Worm (Caenorhabditis elegans) whole organism, L1 larva: ENCODE results near the gene srg-17.

ENCODE experiments used
- C16A3.4 ChIP-seq: fragments of 150-350 bp; optimal IDR thresholded peaks from 2 replicates; lab custom pipeline; 2014; ENCODE audit warnings: missing biosample characterization, missing genetic modification characterization
- ama-1 ChIP-seq: fragments of 150-350 bp; optimal IDR thresholded peaks from 2 replicates; lab custom pipeline; 2014
- blmp-1 ChIP-seq: fragments of 150-350 bp; optimal IDR thresholded peaks from 2 replicates; lab custom pipeline; 2014; ENCODE audit warnings: missing biosample characterization, missing genetic modification characterization
- ceh-88 ChIP-seq: fragments of 200-800 bp; sonication (Bioruptor generic); IDR thresholded peaks from 2 replicates; pipeline ENCODE4 v1.3.6; 2022; ENCODE audit warnings: missing genetic modification characterization, missing compliant biosample characterization
- dpl-1 ChIP-seq, 3 experiments: fragments of 150-350 bp in 2 of 3; sonication (generic microtip) in 1 of 3; optimal IDR thresholded peaks; 2 replicates each; lab custom pipeline; 2014 to 2017; ENCODE audit warnings: missing biosample characterization in 3 of 3, missing genetic modification characterization in 3 of 3, missing genetic modification reagents in 3 of 3
- dsc-1 ChIP-seq: sonication (generic microtip); optimal IDR thresholded peaks from 2 replicates; lab custom pipeline; 2016; ENCODE audit warnings: mild to moderate bottlenecking, missing genetic modification characterization, missing compliant biosample characterization
- efl-1 ChIP-seq, 4 experiments: fragments of 150-350 bp; optimal IDR thresholded peaks in 3 of 4; peaks in 1 of 4; 1 replicate in 1 of 4; 2 replicates in 3 of 4; lab custom pipeline; 2014; ENCODE audit warnings: missing biosample characterization in 2 of 4, missing genetic modification characterization in 2 of 4, missing genetic modification reagents in 2 of 4
- efl-3 ChIP-seq: fragments of 200-800 bp; sonication (Bioruptor generic); optimal IDR thresholded peaks from 2 replicates; lab custom pipeline; 2018; ENCODE audit warnings: mild to moderate bottlenecking, missing genetic modification characterization, missing compliant biosample characterization
- egl-13 ChIP-seq: sonication (generic microtip); optimal IDR thresholded peaks from 2 replicates; lab custom pipeline; 2016; ENCODE audit warnings: missing genotype, missing genetic modification reagents, missing genetic modification characterization, missing compliant biosample characterization
- elt-2 ChIP-seq: sonication (generic microtip); optimal IDR thresholded peaks from 2 replicates; lab custom pipeline; 2016; ENCODE audit warnings: missing genetic modification characterization, mild to moderate bottlenecking, inconsistent platforms, missing compliant biosample characterization, missing genetic modification reagents
- elt-3 ChIP-seq, 6 experiments: fragments of 150-350 bp in 1 of 6; sonication (generic microtip); optimal IDR thresholded peaks; 2 replicates each; lab custom pipeline; 2017 to 2018; ENCODE audit warnings: missing biosample characterization in 6 of 6, missing genetic modification characterization in 6 of 6, inconsistent platforms in 1 of 6
- fkh-10 ChIP-seq: sonication (generic microtip); optimal IDR thresholded peaks from 2 replicates; lab custom pipeline; 2017; ENCODE audit warnings: missing biosample characterization, missing genetic modification reagents, missing genetic modification characterization
- fkh-4 ChIP-seq: sonication (generic microtip); optimal IDR thresholded peaks from 2 replicates; lab custom pipeline; 2016; ENCODE audit warnings: missing compliant biosample characterization, missing genetic modification characterization, borderline replicate concordance
- hlh-4 ChIP-seq: sonication (generic microtip); optimal IDR thresholded peaks from 2 replicates; lab custom pipeline; 2016; ENCODE audit warnings: mild to moderate bottlenecking, missing genetic modification characterization, missing compliant biosample characterization
- hpl-2 ChIP-seq: fragments of 150-350 bp; optimal IDR thresholded peaks from 2 replicates; lab custom pipeline; 2014; ENCODE audit warnings: missing biosample characterization, missing genetic modification reagents, missing genetic modification characterization
- jun-1 ChIP-seq: fragments of 150-350 bp; optimal IDR thresholded peaks from 2 replicates; lab custom pipeline; 2014; ENCODE audit warnings: missing biosample characterization, missing genetic modification reagents, missing genetic modification characterization
- lin-15B ChIP-seq: fragments of 150-350 bp; sonication (generic microtip); optimal IDR thresholded peaks from 3 replicates; lab custom pipeline; 2014; ENCODE audit warnings: missing biosample characterization, missing genetic modification characterization
- lin-35 ChIP-seq, 2 experiments: fragments of 150-350 bp; optimal IDR thresholded peaks; 2 replicates each; lab custom pipeline; 2014; ENCODE audit warnings: missing biosample characterization in 2 of 2, missing genetic modification characterization in 2 of 2, missing genetic modification reagents in 2 of 2
- lsy-2 ChIP-seq, 2 experiments: fragments of 150-350 bp; optimal IDR thresholded peaks; 2 replicates each; lab custom pipeline; 2014; ENCODE audit warnings: missing biosample characterization in 2 of 2, missing genetic modification characterization in 2 of 2
- mef-2 ChIP-seq: fragments of 150-350 bp; optimal IDR thresholded peaks from 2 replicates; lab custom pipeline; 2014; ENCODE audit warnings: missing biosample characterization, missing genetic modification characterization
- nhr-12 ChIP-seq: sonication (generic microtip); optimal IDR thresholded peaks from 2 replicates; lab custom pipeline; 2017; ENCODE audit warnings: missing biosample characterization, missing genetic modification characterization
- nhr-19 ChIP-seq: fragments of 200-800 bp; sonication (Bioruptor generic); conservative IDR thresholded peaks from 2 replicates; pipeline ENCODE4 v1.3.6; 2022; ENCODE audit warnings: missing genetic modification characterization, missing compliant biosample characterization
- nhr-20 ChIP-seq: sonication (generic microtip); optimal IDR thresholded peaks from 2 replicates; lab custom pipeline; 2016; ENCODE audit warnings: mild to moderate bottlenecking, missing genetic modification characterization, missing compliant biosample characterization
- nhr-76 ChIP-seq: sonication (generic microtip); optimal IDR thresholded peaks from 2 replicates; lab custom pipeline; 2017; ENCODE audit warnings: missing biosample characterization, missing genetic modification characterization
- nhr-77 ChIP-seq: fragments of 150-350 bp; optimal IDR thresholded peaks from 2 replicates; lab custom pipeline; 2014; ENCODE audit warnings: missing biosample characterization, missing genetic modification characterization
- nhr-84 ChIP-seq: sonication (generic microtip); optimal IDR thresholded peaks from 2 replicates; lab custom pipeline; 2017; ENCODE audit warnings: missing biosample characterization, missing genetic modification characterization
- nhr-85 ChIP-seq: sonication (generic microtip); peaks from one replicate; lab custom pipeline; 2016; ENCODE audit warnings: missing genetic modification characterization, inconsistent platforms, missing compliant biosample characterization
- nhr-90 ChIP-seq: sonication (generic microtip); optimal IDR thresholded peaks from 2 replicates; lab custom pipeline; 2016; ENCODE audit warnings: mild to moderate bottlenecking, missing genetic modification characterization, missing compliant biosample characterization; ENCODE audit not compliant: poor library complexity
- pqm-1 ChIP-seq: sonication (generic microtip); optimal IDR thresholded peaks from 3 replicates; lab custom pipeline; 2017; ENCODE audit warnings: missing biosample characterization, missing genetic modification characterization
- rnt-1 ChIP-seq: sonication (generic microtip); optimal IDR thresholded peaks from 2 replicates; lab custom pipeline; 2016; ENCODE audit warnings: mild to moderate bottlenecking, missing genetic modification characterization, moderate library complexity, missing compliant biosample characterization
- snu-23 ChIP-seq: sonication (generic microtip); optimal IDR thresholded peaks from 2 replicates; lab custom pipeline; 2016; ENCODE audit warnings: missing genetic modification characterization, missing compliant biosample characterization
- sox-4 ChIP-seq: sonication (generic microtip); optimal IDR thresholded peaks from 2 replicates; lab custom pipeline; 2016; ENCODE audit warnings: missing genetic modification characterization, missing compliant biosample characterization
- sup-37 ChIP-seq: fragments of 200-800 bp; sonication (Bioruptor generic); optimal IDR thresholded peaks from 2 replicates; lab custom pipeline; 2018; ENCODE audit warnings: mild to moderate bottlenecking, missing genetic modification characterization, missing compliant biosample characterization
- swsn-7 ChIP-seq: sonication (generic microtip); optimal IDR thresholded peaks from 2 replicates; lab custom pipeline; 2016; ENCODE audit warnings: missing genetic modification characterization, missing compliant biosample characterization
- unc-130 ChIP-seq: fragments of 150-350 bp; optimal IDR thresholded peaks from 2 replicates; lab custom pipeline; 2017; ENCODE audit warnings: missing biosample characterization, missing genetic modification characterization, inconsistent platforms
- unc-86 ChIP-seq: sonication (generic microtip); optimal IDR thresholded peaks from 2 replicates; lab custom pipeline; 2016; ENCODE audit warnings: missing genetic modification characterization, missing compliant biosample characterization
- vab-15 ChIP-seq: sonication (generic microtip); optimal IDR thresholded peaks from 2 replicates; lab custom pipeline; 2017; ENCODE audit warnings: missing genotype, mild to moderate bottlenecking, missing genetic modification characterization, missing compliant biosample characterization
- xbp-1 ChIP-seq: sonication (generic microtip); optimal IDR thresholded peaks from 2 replicates; lab custom pipeline; 2016; ENCODE audit warnings: missing genetic modification characterization, missing compliant biosample characterization
- ztf-11 ChIP-seq, 2 experiments: sonication (generic microtip); optimal IDR thresholded peaks; 2 replicates each; lab custom pipeline; 2016 to 2017; ENCODE audit warnings: missing genetic modification characterization in 2 of 2, missing biosample characterization in 1 of 2, missing compliant biosample characterization in 1 of 2
- ztf-4 ChIP-seq: fragments of 150-350 bp; optimal IDR thresholded peaks from 2 replicates; lab custom pipeline; 2014; ENCODE audit warnings: missing biosample characterization, missing genetic modification characterization

The srg-17 gene

ce11 chrII:12473406-12473805 lies at the start of gene srg-17:
Gene srg-17 (plus strand): TSS chrII:12473706.
- TF ChIP-seq mef-2 (tag; lab: Kevin White, UChicago) (no peak), efl-1 (optimal IDR thresholded peaks at IDR 0.05; lab: Kevin White, UChicago) (no peak), efl-1 (GFP tag; optimal IDR thresholded peaks at IDR 0.05 in 1 of 2; lab: Kevin White, UChicago) (peak in 1 of 2 experiments; percentile 48), swsn-7 (tag; lab: Kevin White, UChicago) (no peak)

DNA sequence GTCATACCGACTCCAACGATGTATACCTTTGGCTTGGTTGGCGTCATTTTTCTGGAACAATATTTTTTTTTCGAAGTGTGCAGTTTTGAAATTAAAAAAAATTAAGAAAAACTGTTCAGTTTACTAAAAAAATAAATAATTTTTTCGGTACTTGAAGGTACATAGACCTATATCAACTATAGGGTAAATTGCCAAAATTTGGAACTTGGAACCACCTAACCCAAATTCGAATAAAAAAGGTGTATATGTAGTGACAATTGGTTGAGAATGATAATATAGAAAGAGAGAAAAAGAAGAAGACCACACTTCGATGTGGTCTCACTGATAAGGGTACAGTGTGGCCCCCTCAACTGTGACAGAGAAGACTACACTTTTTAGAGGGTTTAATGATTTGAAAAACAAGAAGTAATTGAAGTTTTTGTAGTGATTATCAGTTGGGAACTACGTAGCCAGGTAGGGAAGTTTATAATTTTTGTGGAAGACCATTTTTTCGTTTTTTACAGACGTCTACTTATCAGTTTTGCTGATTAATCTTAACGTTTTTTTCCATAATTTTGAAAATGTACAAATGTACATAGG lies 47.8 kb upstream of the srg-17 start, which contains the start of gene daf-22:
Gene daf-22 (minus strand): TSS at position 51 of the 579 bp plus-strand sequence.
- TF ChIP-seq nhr-84 (tag; lab: Kevin White, UChicago) (no peak), nhr-90 (tag; lab: Kevin White, UChicago) (peak; percentile 5), lin-35 (GFP tag; optimal IDR thresholded peaks at IDR 0.05; lab: Kevin White, UChicago) (peak in 1 of 2 experiments; percentile 41), hpl-2 (GFP tag; lab: Kevin White, UChicago) (peak; percentile 15), sox-4 (tag; lab: Kevin White, UChicago) (no peak), elt-2 (tag; lab: Kevin White, UChicago) (peak; percentile 84), efl-3 (GFP tag; lab: Kevin White, UChicago) (no peak), snu-23 (GFP tag; lab: Kevin White, UChicago) (peak; percentile 3), elt-3 (tag; optimal IDR thresholded peaks at IDR 0.05; lab: Kevin White, UChicago) (peak in 3 of 6 experiments; percentile 25 to 74 (median 45)), blmp-1 (tag; lab: Kevin White, UChicago) (peak; percentile 5), nhr-20 (peak; percentile 75), efl-1 (optimal IDR thresholded peaks at IDR 0.05; lab: Kevin White, UChicago) (no peak), efl-1 (GFP tag; optimal IDR thresholded peaks at IDR 0.05 in 1 of 2; lab: Kevin White, UChicago) (peak in 1 of 2 experiments; percentile 80)

DNA sequence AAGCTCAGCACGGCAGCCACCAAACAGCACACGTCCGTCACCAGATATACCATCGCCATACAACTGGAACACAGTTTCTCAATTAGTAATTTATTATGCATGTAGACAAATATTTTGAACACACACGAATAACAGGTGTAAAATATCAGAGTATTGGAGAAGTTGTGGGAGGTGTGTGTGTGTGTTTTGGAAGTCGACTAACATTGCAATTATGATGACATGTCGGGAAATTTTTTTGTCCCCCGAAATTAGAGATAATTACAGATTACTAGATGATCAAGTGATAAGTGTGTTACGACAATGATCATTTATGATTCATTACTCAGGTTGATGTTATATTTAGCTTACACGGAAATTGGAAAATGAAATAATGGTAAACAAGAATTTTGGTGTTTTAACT lies 43.8 kb upstream of the srg-17 start, which contains the start of gene Y57A10C.8:
Gene Y57A10C.8 (minus strand): TSS at position 101 of the 400 bp plus-strand sequence.
- TF ChIP-seq nhr-84 (tag; lab: Kevin White, UChicago) (no peak), dpl-1 (GFP tag; optimal IDR thresholded peaks at IDR 0.05; lab: Kevin White, UChicago) (no peak), ceh-88 (GFP tag; lab: Robert Waterston, UW) (no peak), hpl-2 (GFP tag; lab: Kevin White, UChicago) (no peak), fkh-10 (GFP tag; lab: Kevin White, UChicago) (no peak), pqm-1 (tag; lab: Kevin White, UChicago) (no peak), efl-1 (optimal IDR thresholded peaks at IDR 0.05; lab: Kevin White, UChicago) (no peak), efl-1 (GFP tag; optimal IDR thresholded peaks at IDR 0.05 in 1 of 2; lab: Kevin White, UChicago) (no peak), nhr-12 (no peak), lin-35 (GFP tag; optimal IDR thresholded peaks at IDR 0.05; lab: Kevin White, UChicago) (no peak), sox-4 (tag; lab: Kevin White, UChicago) (no peak), ztf-4 (tag; lab: Kevin White, UChicago) (no peak), swsn-7 (tag; lab: Kevin White, UChicago) (no peak), lin-15B (tag; lab: Kevin White, UChicago) (no peak), nhr-76 (tag; lab: Kevin White, UChicago) (no peak), rnt-1 (no peak), unc-130 (tag; lab: Kevin White, UChicago) (no peak), nhr-77 (tag; lab: Kevin White, UChicago) (no peak), ztf-11 (tag; optimal IDR thresholded peaks at IDR 0.05; lab: Kevin White, UChicago) (no peak), nhr-85 (tag; lab: Kevin White, UChicago) (no peak)

- TF ChIP-seq nhr-19 (GFP tag; lab: Robert Waterston, UW) = no peak
- no peak for TF ChIP-seq swsn-7 (tag; lab: Kevin White, UChicago)
- TF ChIP-seq dsc-1 (tag; lab: Kevin White, UChicago) = no peak
- no peak for TF ChIP-seq jun-1 (tag; lab: Kevin White, UChicago)
- TF ChIP-seq lsy-2 (tag; optimal IDR thresholded peaks at IDR 0.05; lab: Kevin White, UChicago) = no peak
- no peak for TF ChIP-seq C16A3.4 (tag; lab: Kevin White, UChicago)
- no peak for TF ChIP-seq xbp-1 (tag; lab: Kevin White, UChicago)
- no peak for TF ChIP-seq efl-3 (GFP tag; lab: Kevin White, UChicago)
- TF ChIP-seq sup-37 = no peak
- TF ChIP-seq sox-4 (tag; lab: Kevin White, UChicago) = no peak
- TF ChIP-seq hlh-4 (tag; lab: Kevin White, UChicago) = no peak
- TF ChIP-seq fkh-10 (GFP tag; lab: Kevin White, UChicago) = no peak
- TF ChIP-seq egl-13 (tag; lab: Kevin White, UChicago) = no peak
- no peak for TF ChIP-seq ama-1 (lab: Kevin White, UChicago)
- no peak for TF ChIP-seq unc-86 (tag; lab: Kevin White, UChicago)
- no peak for TF ChIP-seq fkh-4 (tag; lab: Kevin White, UChicago)
- no peak for TF ChIP-seq vab-15 (tag; lab: Kevin White, UChicago)
- TF ChIP-seq unc-130 (tag; lab: Kevin White, UChicago) = no peak
Observed at ce11 chrII:12432356-12432755, 41.1 kb upstream of the srg-17 start, which contains the start of gene dct-12. Gene dct-12 (minus strand): TSS chrII:12432456.
